Worm (Caenorhabditis elegans) whole organism, midembryonic: Measurements from ENCODE around the gene sprp-4.

ENCODE experiments used
- T22C8.4 ChIP-seq: fragments of 200-800 bp; sonication (Bioruptor generic); IDR thresholded peaks from 2 replicates; pipeline ENCODE4 v1.3.6; 2022; ENCODE audit warnings: missing genetic modification characterization, missing compliant biosample characterization
- cog-1 ChIP-seq: sonication (generic microtip); optimal IDR thresholded peaks from 2 replicates; lab custom pipeline; 2016; ENCODE audit warnings: missing genetic modification characterization, missing compliant biosample characterization
- flt-1 ChIP-seq: fragments of 200-800 bp; sonication (Bioruptor generic); IDR thresholded peaks from 2 replicates; pipeline ENCODE4 v1.3.6; 2022; ENCODE audit warnings: missing genetic modification characterization, missing compliant biosample characterization
- klf-2 ChIP-seq: fragments of 200-800 bp; sonication (Bioruptor generic); conservative IDR thresholded peaks from 2 replicates; pipeline ENCODE4 v1.3.6; 2022; ENCODE audit warnings: missing genetic modification reagents, missing genetic modification characterization, missing compliant biosample characterization
- med-1 ChIP-seq: sonication (generic microtip); optimal IDR thresholded peaks from 2 replicates; lab custom pipeline; 2017; ENCODE audit warnings: missing genetic modification characterization, mild to moderate bottlenecking, missing compliant biosample characterization, antibody characterized with exemption, missing genetic modification reagents; ENCODE audit not compliant: insufficient read depth
- ref-1 ChIP-seq: fragments of 200-800 bp; sonication (Bioruptor generic); conservative IDR thresholded peaks from 2 replicates; pipeline ENCODE4 v1.3.6; 2022; ENCODE audit warnings: missing genetic modification reagents, missing genetic modification characterization, missing compliant biosample characterization
- tab-1 ChIP-seq: fragments of 200-800 bp; sonication (Bioruptor generic); IDR thresholded peaks from 2 replicates; pipeline ENCODE4 v1.3.6; 2022; ENCODE audit warnings: missing genetic modification characterization, missing compliant biosample characterization
- ztf-23 ChIP-seq: fragments of 200-800 bp; sonication (Bioruptor generic); IDR thresholded peaks from 2 replicates; pipeline ENCODE4 v1.3.6; 2022; ENCODE audit warnings: missing genetic modification reagents, missing genetic modification characterization, missing compliant biosample characterization
- ztf-29 ChIP-seq: fragments of 200-800 bp; sonication (Bioruptor generic); IDR thresholded peaks from 2 replicates; pipeline ENCODE4 v1.3.6; 2022; ENCODE audit warnings: missing genetic modification reagents, missing genetic modification characterization, missing compliant biosample characterization

DNA sequence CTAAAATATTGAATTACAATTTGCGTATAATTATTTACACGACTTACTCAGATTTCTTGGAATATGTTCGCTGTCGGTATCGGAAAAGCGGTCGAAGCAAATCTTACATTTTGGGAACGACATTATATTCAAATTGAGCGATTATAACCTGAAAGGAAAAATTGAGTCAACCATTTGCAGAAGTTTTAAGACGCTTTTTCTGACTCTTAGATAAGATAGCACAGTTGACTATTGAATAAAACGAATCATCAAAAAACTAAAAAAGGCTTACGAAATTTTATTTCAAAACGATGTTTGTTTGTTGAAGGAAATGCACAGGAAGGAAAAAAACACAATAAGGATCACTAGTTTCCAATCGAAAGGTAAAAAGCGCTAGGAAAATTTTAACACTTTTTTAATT, 25.1 kb downstream of the sprp-4 start, which contains the start of gene rcs-1:
- TF ChIP-seq ref-1 (no peak), cog-1 (no peak), tab-1 (GFP tag; lab: Robert Waterston, UW) (no peak), ztf-29 (GFP tag; lab: Robert Waterston, UW) (no peak), T22C8.4 (GFP tag; lab: Robert Waterston, UW) (no peak), ztf-23 (GFP tag; lab: Robert Waterston, UW) (no peak), klf-2 (no peak), flt-1 (GFP tag; lab: Robert Waterston, UW) (no peak), med-1 (GFP tag; lab: Kevin White, UChicago) (no peak)
